Worm (Caenorhabditis elegans) whole organism, L1 larva: ENCODE results near the gene snr-6.

Experiments used
- F16B12.6 ChIP-seq: fragments of 150-350 bp; optimal IDR thresholded peaks from 2 replicates; lab custom pipeline; 2014; ENCODE audit warnings: missing biosample characterization, missing genetic modification characterization
- aly-2 ChIP-seq: fragments of 150-350 bp; optimal IDR thresholded peaks from 2 replicates; lab custom pipeline; 2014; ENCODE audit warnings: missing biosample characterization, missing genetic modification characterization
- blmp-1 ChIP-seq: fragments of 150-350 bp; optimal IDR thresholded peaks from 2 replicates; lab custom pipeline; 2014; ENCODE audit warnings: missing biosample characterization, missing genetic modification characterization
- ceh-8 ChIP-seq: fragments of 200-800 bp; sonication (Bioruptor generic); optimal IDR thresholded peaks from 2 replicates; lab custom pipeline; 2018; ENCODE audit warnings: mild to moderate bottlenecking, missing genetic modification characterization, moderate library complexity, missing compliant biosample characterization
- ceh-82 ChIP-seq, 3 experiments: fragments of 150-350 bp in 1 of 3; sonication (generic microtip) in 2 of 3; optimal IDR thresholded peaks; 2 replicates each; lab custom pipeline; 2014 to 2017; ENCODE audit warnings: missing biosample characterization in 3 of 3, missing genetic modification characterization in 3 of 3
- ceh-90 ChIP-seq: sonication (generic microtip); optimal IDR thresholded peaks from 2 replicates; lab custom pipeline; 2016; ENCODE audit warnings: missing genetic modification characterization, missing compliant biosample characterization
- dpl-1 ChIP-seq, 3 experiments: fragments of 150-350 bp in 2 of 3; sonication (generic microtip) in 1 of 3; optimal IDR thresholded peaks; 2 replicates each; lab custom pipeline; 2014 to 2017; ENCODE audit warnings: missing biosample characterization in 3 of 3, missing genetic modification characterization in 3 of 3, missing genetic modification reagents in 3 of 3
- efl-1 ChIP-seq, 4 experiments: fragments of 150-350 bp; optimal IDR thresholded peaks in 3 of 4; peaks in 1 of 4; 1 replicate in 1 of 4; 2 replicates in 3 of 4; lab custom pipeline; 2014; ENCODE audit warnings: missing biosample characterization in 2 of 4, missing genetic modification characterization in 2 of 4, missing genetic modification reagents in 2 of 4
- elt-2 ChIP-seq: sonication (generic microtip); optimal IDR thresholded peaks from 2 replicates; lab custom pipeline; 2016; ENCODE audit warnings: missing genetic modification characterization, mild to moderate bottlenecking, inconsistent platforms, missing compliant biosample characterization, missing genetic modification reagents
- elt-3 ChIP-seq, 6 experiments: fragments of 150-350 bp in 1 of 6; sonication (generic microtip); optimal IDR thresholded peaks; 2 replicates each; lab custom pipeline; 2017 to 2018; ENCODE audit warnings: missing biosample characterization in 6 of 6, missing genetic modification characterization in 6 of 6, inconsistent platforms in 1 of 6
- ets-5 ChIP-seq: fragments of 200-800 bp; sonication (Bioruptor generic); IDR thresholded peaks from 2 replicates; pipeline ENCODE4 v1.3.6; 2022; ENCODE audit warnings: missing genetic modification characterization, missing compliant biosample characterization
- grh-1 ChIP-seq: fragments of 200-800 bp; sonication (Bioruptor generic); IDR thresholded peaks from 2 replicates; pipeline ENCODE4 v1.3.6; 2022; ENCODE audit warnings: missing genetic modification reagents, missing genetic modification characterization, missing compliant biosample characterization
- jun-1 ChIP-seq: fragments of 150-350 bp; optimal IDR thresholded peaks from 2 replicates; lab custom pipeline; 2014; ENCODE audit warnings: missing biosample characterization, missing genetic modification reagents, missing genetic modification characterization
- lin-13 ChIP-seq: fragments of 150-350 bp; optimal IDR thresholded peaks from 2 replicates; lab custom pipeline; 2014; ENCODE audit warnings: missing biosample characterization, missing genetic modification reagents, missing genetic modification characterization
- lin-14 ChIP-seq: fragments of 200-800 bp; sonication (Bioruptor generic); optimal IDR thresholded peaks from 2 replicates; lab custom pipeline; 2018; ENCODE audit warnings: mild to moderate bottlenecking, missing genetic modification characterization, moderate library complexity, missing compliant biosample characterization
- lin-35 ChIP-seq, 2 experiments: fragments of 150-350 bp; optimal IDR thresholded peaks; 2 replicates each; lab custom pipeline; 2014; ENCODE audit warnings: missing biosample characterization in 2 of 2, missing genetic modification characterization in 2 of 2, missing genetic modification reagents in 2 of 2
- lin-39 ChIP-seq: fragments of 150-350 bp; optimal IDR thresholded peaks from 2 replicates; lab custom pipeline; 2014; ENCODE audit warnings: missing biosample characterization, missing genetic modification reagents, missing genetic modification characterization
- lsy-2 ChIP-seq, 2 experiments: fragments of 150-350 bp; optimal IDR thresholded peaks; 2 replicates each; lab custom pipeline; 2014; ENCODE audit warnings: missing biosample characterization in 2 of 2, missing genetic modification characterization in 2 of 2
- mab-9 ChIP-seq: fragments of 200-800 bp; sonication (Bioruptor generic); IDR thresholded peaks from 2 replicates; pipeline ENCODE4 v1.3.6; 2022; ENCODE audit warnings: missing genetic modification reagents, missing genetic modification characterization, missing compliant biosample characterization
- mep-1 ChIP-seq: fragments of 150-350 bp; optimal IDR thresholded peaks from 2 replicates; lab custom pipeline; 2014; ENCODE audit warnings: missing biosample characterization, missing genetic modification characterization
- nhr-12 ChIP-seq: sonication (generic microtip); optimal IDR thresholded peaks from 2 replicates; lab custom pipeline; 2017; ENCODE audit warnings: missing biosample characterization, missing genetic modification characterization
- nhr-20 ChIP-seq: sonication (generic microtip); optimal IDR thresholded peaks from 2 replicates; lab custom pipeline; 2016; ENCODE audit warnings: mild to moderate bottlenecking, missing genetic modification characterization, missing compliant biosample characterization
- nhr-28 ChIP-seq: fragments of 150-350 bp; optimal IDR thresholded peaks from 2 replicates; lab custom pipeline; 2014; ENCODE audit warnings: missing biosample characterization, missing genetic modification characterization
- nhr-71 ChIP-seq: sonication (generic microtip); optimal IDR thresholded peaks from 2 replicates; lab custom pipeline; 2016; ENCODE audit warnings: mild to moderate bottlenecking, missing genetic modification characterization, moderate library complexity, missing compliant biosample characterization
- nhr-77 ChIP-seq: fragments of 150-350 bp; optimal IDR thresholded peaks from 2 replicates; lab custom pipeline; 2014; ENCODE audit warnings: missing biosample characterization, missing genetic modification characterization
- nhr-84 ChIP-seq: sonication (generic microtip); optimal IDR thresholded peaks from 2 replicates; lab custom pipeline; 2017; ENCODE audit warnings: missing biosample characterization, missing genetic modification characterization
- nhr-85 ChIP-seq: sonication (generic microtip); peaks from one replicate; lab custom pipeline; 2016; ENCODE audit warnings: missing genetic modification characterization, inconsistent platforms, missing compliant biosample characterization
- pqm-1 ChIP-seq: sonication (generic microtip); optimal IDR thresholded peaks from 3 replicates; lab custom pipeline; 2017; ENCODE audit warnings: missing biosample characterization, missing genetic modification characterization
- skn-1 ChIP-seq: fragments of 150-350 bp; optimal IDR thresholded peaks from 2 replicates; lab custom pipeline; 2014; ENCODE audit warnings: missing biosample characterization, missing genetic modification characterization
- snu-23 ChIP-seq: sonication (generic microtip); optimal IDR thresholded peaks from 2 replicates; lab custom pipeline; 2016; ENCODE audit warnings: missing genetic modification characterization, missing compliant biosample characterization
- sptf-1 ChIP-seq: fragments of 150-350 bp; optimal IDR thresholded peaks from 2 replicates; lab custom pipeline; 2014; ENCODE audit warnings: missing biosample characterization, missing genetic modification characterization
- sup-37 ChIP-seq: fragments of 200-800 bp; sonication (Bioruptor generic); optimal IDR thresholded peaks from 2 replicates; lab custom pipeline; 2018; ENCODE audit warnings: mild to moderate bottlenecking, missing genetic modification characterization, missing compliant biosample characterization
- swsn-7 ChIP-seq: sonication (generic microtip); optimal IDR thresholded peaks from 2 replicates; lab custom pipeline; 2016; ENCODE audit warnings: missing genetic modification characterization, missing compliant biosample characterization
- tlp-1 ChIP-seq: fragments of 150-350 bp; optimal IDR thresholded peaks from 2 replicates; lab custom pipeline; 2014; ENCODE audit warnings: missing biosample characterization, missing genetic modification characterization
- unc-98 ChIP-seq: fragments of 200-800 bp; sonication (Bioruptor generic); IDR thresholded peaks from 2 replicates; pipeline ENCODE4 v1.3.6; 2022; ENCODE audit warnings: missing genetic modification characterization, missing compliant biosample characterization
- vab-15 ChIP-seq: sonication (generic microtip); optimal IDR thresholded peaks from 2 replicates; lab custom pipeline; 2017; ENCODE audit warnings: missing genotype, mild to moderate bottlenecking, missing genetic modification characterization, missing compliant biosample characterization
- zag-1 ChIP-seq: fragments of 150-350 bp; optimal IDR thresholded peaks from 2 replicates; lab custom pipeline; 2014; ENCODE audit warnings: missing biosample characterization, missing genetic modification characterization
- ztf-4 ChIP-seq: fragments of 150-350 bp; optimal IDR thresholded peaks from 2 replicates; lab custom pipeline; 2014; ENCODE audit warnings: missing biosample characterization, missing genetic modification characterization

snr-6 gene

DNA sequence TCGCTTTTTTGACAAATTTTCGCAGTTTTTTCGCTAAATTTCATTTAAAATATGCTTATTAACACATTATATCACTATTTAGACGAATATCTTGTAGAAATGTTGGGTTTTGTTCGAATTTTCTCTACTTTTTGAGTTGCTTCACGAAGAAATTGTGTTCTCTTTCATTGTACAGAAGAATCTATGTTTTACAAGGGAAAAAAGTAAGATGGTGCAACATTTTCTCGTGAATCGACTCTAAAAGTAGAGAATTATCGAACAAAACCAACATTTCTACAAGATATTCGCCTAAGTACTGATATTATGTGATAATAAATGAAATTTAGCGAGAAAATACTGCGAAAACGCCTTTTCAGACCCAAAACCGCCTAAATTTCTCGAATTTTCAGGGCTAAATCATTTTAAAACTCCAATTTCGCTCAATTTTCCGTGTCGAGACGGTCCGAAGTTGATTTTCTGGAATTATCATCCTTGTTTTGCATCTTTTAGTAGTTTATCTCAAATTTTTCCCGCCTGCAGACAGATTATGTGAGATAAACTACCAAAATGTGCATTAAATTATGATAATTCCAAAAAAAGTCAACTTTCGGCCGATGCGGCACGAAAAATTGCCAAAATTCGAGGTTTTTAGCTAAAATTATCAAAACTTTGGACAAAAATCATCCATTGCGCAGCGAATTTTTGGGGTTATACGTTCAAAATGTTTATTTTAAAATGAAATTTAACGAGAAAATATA is 1.7 kb downstream of the snr-6 start:
- TF ChIP-seq efl-1 (optimal IDR thresholded peaks at IDR 0.05; lab: Kevin White, UChicago) = no peak
- peak in 1 of 2 experiments; percentile 95 for TF ChIP-seq efl-1 (GFP tag; optimal IDR thresholded peaks at IDR 0.05 in 1 of 2; lab: Kevin White, UChicago)
- TF ChIP-seq ztf-4 = no peak

- no peak for TF ChIP-seq ceh-90 (tag; lab: Kevin White, UChicago)
- TF ChIP-seq jun-1 (tag; lab: Kevin White, UChicago) = no peak
- TF ChIP-seq mab-9 (GFP tag; lab: Robert Waterston, UW) = no peak
- no peak for TF ChIP-seq vab-15
- no peak for TF ChIP-seq ztf-4
- TF ChIP-seq sup-37 (GFP tag; lab: Kevin White, UChicago) = no peak
- TF ChIP-seq F16B12.6 (tag; lab: Kevin White, UChicago) = no peak
- no peak for TF ChIP-seq lin-13 (GFP tag; lab: Kevin White, UChicago)
- TF ChIP-seq elt-2 (tag; lab: Kevin White, UChicago) = no peak
- no peak for TF ChIP-seq aly-2 (tag; lab: Kevin White, UChicago)
- TF ChIP-seq dpl-1 (GFP tag; optimal IDR thresholded peaks at IDR 0.05; lab: Kevin White, UChicago) = no peak
- no peak for TF ChIP-seq nhr-12 (tag; lab: Kevin White, UChicago)
- TF ChIP-seq ceh-82 (tag; optimal IDR thresholded peaks at IDR 0.05; lab: Kevin White, UChicago) = no peak
- TF ChIP-seq elt-3 (tag; optimal IDR thresholded peaks at IDR 0.05; lab: Kevin White, UChicago) = no peak
- TF ChIP-seq sptf-1 = no peak
These were observed 2.9 kb downstream of the snr-6 start, which contains the start of gene pie-1 for ce11 chrIII:12426558-12426957. Gene pie-1, plus strand, starts transcription at chrIII:12426893.

DNA sequence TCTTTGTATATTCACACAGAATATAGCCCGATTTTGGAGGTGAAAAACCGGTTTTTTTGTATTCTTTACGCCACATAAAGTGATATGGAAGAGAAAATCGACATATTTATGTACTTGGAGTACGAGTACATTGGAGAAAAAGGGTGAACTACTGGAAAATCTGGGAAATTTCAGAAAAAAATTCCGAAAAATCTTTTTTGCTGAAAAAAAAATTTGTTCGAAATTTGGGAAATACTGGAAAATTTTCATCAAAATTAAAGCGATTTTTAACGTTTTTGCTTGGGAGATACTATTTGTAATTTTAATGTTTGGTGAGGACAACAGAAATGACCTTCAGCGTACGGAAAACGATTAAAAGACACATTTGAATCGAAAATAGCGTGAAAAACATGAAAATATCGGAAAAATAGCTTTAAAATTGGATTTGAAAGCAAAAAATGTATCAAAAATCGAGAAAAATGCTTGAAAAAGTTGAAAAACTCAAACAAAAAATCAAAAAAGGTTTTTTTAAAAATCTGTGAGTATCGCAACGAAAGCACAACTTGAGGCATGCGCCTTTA is 3.5 kb downstream of the snr-6 start:
- peak in 1 of 2 experiments; percentile 15 for TF ChIP-seq lsy-2 (tag; optimal IDR thresholded peaks at IDR 0.05; lab: Kevin White, UChicago)
- 0 out of 2 replicates have a peak, but pooled peaks have one; percentile 13 for TF ChIP-seq grh-1 (GFP tag; lab: Robert Waterston, UW)
- TF ChIP-seq efl-1 (optimal IDR thresholded peaks at IDR 0.05; lab: Kevin White, UChicago) = no peak
- TF ChIP-seq efl-1 (GFP tag; optimal IDR thresholded peaks at IDR 0.05 in 1 of 2; lab: Kevin White, UChicago) = peak in 1 of 2 experiments; percentile 91
- TF ChIP-seq elt-2 (tag; lab: Kevin White, UChicago) = no peak
- TF ChIP-seq snu-23 = no peak
- no peak for TF ChIP-seq pqm-1 (tag; lab: Kevin White, UChicago)
- TF ChIP-seq nhr-84 (tag; lab: Kevin White, UChicago) = no peak
- TF ChIP-seq tlp-1 (tag; lab: Kevin White, UChicago) = peak; percentile 70

- no peak for TF ChIP-seq sup-37 (GFP tag; lab: Kevin White, UChicago)
- TF ChIP-seq swsn-7 (tag; lab: Kevin White, UChicago) = no peak
- no peak for TF ChIP-seq efl-1 (optimal IDR thresholded peaks at IDR 0.05; lab: Kevin White, UChicago)
- peak in 1 of 2 experiments; percentile 82 for TF ChIP-seq efl-1 (GFP tag; optimal IDR thresholded peaks at IDR 0.05 in 1 of 2; lab: Kevin White, UChicago)
- TF ChIP-seq ets-5 (GFP tag; lab: Robert Waterston, UW) = no peak
- no peak for TF ChIP-seq nhr-85 (tag; lab: Kevin White, UChicago)
- TF ChIP-seq, all 84 proteins: peak for 1
These were observed 4.8 kb downstream of the snr-6 start for ce11 chrIII:12424663-12425062.

- TF ChIP-seq lin-14 (GFP tag; lab: Kevin White, UChicago) = peak; percentile 78
- no peak for TF ChIP-seq sptf-1
- peak in 2 of 3 experiments; percentile 29 to 31 for TF ChIP-seq dpl-1 (GFP tag; optimal IDR thresholded peaks at IDR 0.05; lab: Kevin White, UChicago)
- TF ChIP-seq lin-35 (GFP tag; optimal IDR thresholded peaks at IDR 0.05; lab: Kevin White, UChicago) = peak in 1 of 2 experiments; percentile 61
- no peak for TF ChIP-seq lin-39 (tag; lab: Kevin White, UChicago)
- peak; percentile 66 for TF ChIP-seq mep-1 (tag; lab: Kevin White, UChicago)
- peak; percentile 78 for TF ChIP-seq blmp-1 (tag; lab: Kevin White, UChicago)
- TF ChIP-seq efl-1 (optimal IDR thresholded peaks at IDR 0.05; lab: Kevin White, UChicago) = peak; percentile 27
- peak; percentile 27 to 95 for TF ChIP-seq efl-1 (GFP tag; optimal IDR thresholded peaks at IDR 0.05 in 1 of 2; lab: Kevin White, UChicago)
- no peak for TF ChIP-seq ceh-8 (GFP tag; lab: Kevin White, UChicago)
- TF ChIP-seq skn-1 (tag; lab: Kevin White, UChicago) = peak; percentile 39
- peak; percentile 11 for TF ChIP-seq jun-1 (tag; lab: Kevin White, UChicago)
- peak; percentile 27 for TF ChIP-seq nhr-71 (tag; lab: Kevin White, UChicago)
- peak; percentile 62 for TF ChIP-seq nhr-20 (tag; lab: Kevin White, UChicago)
- TF ChIP-seq unc-98 = no peak
- no peak for TF ChIP-seq aly-2 (tag; lab: Kevin White, UChicago)
- TF ChIP-seq nhr-77 (tag; lab: Kevin White, UChicago) = peak; percentile 46
- TF ChIP-seq elt-3 (tag; optimal IDR thresholded peaks at IDR 0.05; lab: Kevin White, UChicago) = peak in 1 of 6 experiments; percentile 12
- peak in 1 of 2 experiments; percentile 57 for TF ChIP-seq lsy-2 (tag; optimal IDR thresholded peaks at IDR 0.05; lab: Kevin White, UChicago)
- peak; percentile 57 for TF ChIP-seq snu-23
- no peak for TF ChIP-seq nhr-28 (tag; lab: Kevin White, UChicago)
- no peak for TF ChIP-seq zag-1 (tag; lab: Kevin White, UChicago)
These were observed 5.4 kb downstream of the snr-6 start for ce11 chrIII:12424066-12424465.
